Worm (Caenorhabditis elegans) whole organism, L4 larva: ENCODE results near the gene B0454.6.

Source experiments
- F10B5.3 ChIP-seq: sonication (generic microtip); optimal IDR thresholded peaks from 2 replicates; lab custom pipeline; 2016; ENCODE audit warnings: mild to moderate bottlenecking, missing genetic modification characterization, missing compliant biosample characterization
- F26F4.8 ChIP-seq: fragments of 200-800 bp; sonication (Bioruptor generic); conservative IDR thresholded peaks from 2 replicates; pipeline ENCODE4 v1.3.6; 2022; ENCODE audit warnings: missing genetic modification characterization, missing compliant biosample characterization
- F44E2.7 ChIP-seq: fragments of 200-800 bp; sonication (Bioruptor generic); IDR thresholded peaks from 2 replicates; pipeline ENCODE4 v2.1.2; 2022; ENCODE audit warnings: missing genetic modification characterization, missing compliant biosample characterization
- Y105C5A.15 ChIP-seq: fragments of 200-800 bp; sonication (Bioruptor generic); IDR thresholded peaks from 2 replicates; pipeline ENCODE4 v1.3.6; 2022; ENCODE audit warnings: missing genetic modification characterization, missing compliant biosample characterization
- Y5F2A.4 ChIP-seq: fragments of 200-800 bp; sonication (Bioruptor generic); optimal IDR thresholded peaks from 2 replicates; lab custom pipeline; 2018; ENCODE audit warnings: mild to moderate bottlenecking, missing genetic modification characterization, missing compliant biosample characterization
- Y75B8A.6 ChIP-seq: fragments of 200-800 bp; sonication (Bioruptor generic); IDR thresholded peaks from 2 replicates; pipeline ENCODE4 v1.3.6; 2022; ENCODE audit warnings: missing genetic modification reagents, missing genetic modification characterization, missing compliant biosample characterization
- aha-1 ChIP-seq: fragments of 150-350 bp; peaks from one replicate; lab custom pipeline; 2014; ENCODE audit warnings: missing biosample characterization, missing genetic modification characterization
- arid-1 ChIP-seq: fragments of 200-800 bp; sonication (Bioruptor generic); conservative IDR thresholded peaks from 2 replicates; pipeline ENCODE4 v1.3.6; 2022; ENCODE audit warnings: missing genetic modification reagents, missing genetic modification characterization, missing compliant biosample characterization
- ceh-62 ChIP-seq: sonication (generic microtip); optimal IDR thresholded peaks from 2 replicates; lab custom pipeline; 2017; ENCODE audit warnings: missing biosample characterization, missing genetic modification characterization
- ceh-82 ChIP-seq: sonication (generic microtip); optimal IDR thresholded peaks from 2 replicates; lab custom pipeline; 2017; ENCODE audit warnings: missing biosample characterization, missing genetic modification characterization
- cey-2 ChIP-seq: sonication (generic microtip); optimal IDR thresholded peaks from 3 replicates; lab custom pipeline; 2017; ENCODE audit warnings: missing genetic modification characterization, mild to moderate bottlenecking, missing compliant biosample characterization, antibody characterized with exemption, borderline replicate concordance; ENCODE audit not compliant: insufficient read depth
- ctbp-1 ChIP-seq: fragments of 200-800 bp; sonication (Bioruptor generic); IDR thresholded peaks from 2 replicates; pipeline ENCODE4 v1.3.6; 2022; ENCODE audit warnings: missing genetic modification reagents, missing genetic modification characterization, missing compliant biosample characterization
- daf-12 ChIP-seq: fragments of 150-350 bp; optimal IDR thresholded peaks from 2 replicates; lab custom pipeline; 2014; ENCODE audit warnings: missing biosample characterization, missing genetic modification reagents, missing genetic modification characterization
- daf-16 ChIP-seq, 3 experiments: sonication (generic microtip); optimal IDR thresholded peaks; 2 replicates each; lab custom pipeline; 2016 to 2017; ENCODE audit warnings: missing genetic modification characterization in 3 of 3, missing genetic modification reagents in 3 of 3, mild to moderate bottlenecking in 2 of 3, missing compliant biosample characterization in 2 of 3, missing biosample characterization in 1 of 3, moderate library complexity in 1 of 3
- daf-19 ChIP-seq: fragments of 200-800 bp; sonication (Bioruptor generic); conservative IDR thresholded peaks from 2 replicates; pipeline ENCODE4 v1.3.6; 2022; ENCODE audit warnings: missing genetic modification characterization, missing compliant biosample characterization
- dmd-8 ChIP-seq: fragments of 200-800 bp; sonication (Bioruptor generic); IDR thresholded peaks from 2 replicates; pipeline ENCODE4 v1.3.6; 2022; ENCODE audit warnings: missing genetic modification characterization, missing compliant biosample characterization
- dmd-9 ChIP-seq: fragments of 200-800 bp; sonication (Bioruptor generic); IDR thresholded peaks from 2 replicates; pipeline ENCODE4 v1.3.6; 2022; ENCODE audit warnings: missing genetic modification reagents, missing genetic modification characterization, missing compliant biosample characterization
- dpl-1 ChIP-seq: fragments of 150-350 bp; optimal IDR thresholded peaks from 2 replicates; lab custom pipeline; 2014; ENCODE audit warnings: missing biosample characterization, missing genetic modification reagents, missing genetic modification characterization
- duxl-1 ChIP-seq: sonication (generic microtip); optimal IDR thresholded peaks from 2 replicates; lab custom pipeline; 2016; ENCODE audit warnings: mild to moderate bottlenecking, missing genetic modification characterization, moderate library complexity, missing compliant biosample characterization; ENCODE audit not compliant: poor library complexity
- egl-43 ChIP-seq: fragments of 200-800 bp; sonication (Bioruptor generic); IDR thresholded peaks from 2 replicates; pipeline ENCODE4 v1.3.6; 2022; ENCODE audit warnings: missing genetic modification reagents, missing genetic modification characterization, missing compliant biosample characterization
- fkh-10 ChIP-seq: fragments of 150-350 bp; optimal IDR thresholded peaks from 2 replicates; lab custom pipeline; 2014; ENCODE audit warnings: missing biosample characterization, missing genetic modification reagents, missing genetic modification characterization
- hlh-30 ChIP-seq: sonication (generic microtip); optimal IDR thresholded peaks from 2 replicates; lab custom pipeline; 2017; ENCODE audit warnings: antibody characterized with exemption, mild to moderate bottlenecking, missing genetic modification characterization, missing compliant biosample characterization; ENCODE audit not compliant: insufficient read depth
- hmg-1.1 ChIP-seq: fragments of 200-800 bp; sonication (Bioruptor generic); IDR thresholded peaks from 2 replicates; pipeline ENCODE4 v1.3.6; 2022; ENCODE audit warnings: missing genetic modification reagents, missing genetic modification characterization, missing compliant biosample characterization
- jun-1 ChIP-seq: fragments of 150-350 bp; optimal IDR thresholded peaks from 2 replicates; lab custom pipeline; 2014; ENCODE audit warnings: missing biosample characterization, missing genetic modification reagents, missing genetic modification characterization
- lin-13 ChIP-seq: fragments of 150-350 bp; optimal IDR thresholded peaks from 2 replicates; lab custom pipeline; 2014; ENCODE audit warnings: missing biosample characterization, missing genetic modification reagents, missing genetic modification characterization
- lin-29 ChIP-seq: fragments of 200-800 bp; sonication (Bioruptor generic); IDR thresholded peaks from 2 replicates; pipeline ENCODE4 v1.3.6; 2022; ENCODE audit warnings: missing genetic modification reagents, missing genetic modification characterization, missing compliant biosample characterization
- lir-3 ChIP-seq: sonication (generic microtip); optimal IDR thresholded peaks from 2 replicates; lab custom pipeline; 2016; ENCODE audit warnings: mild to moderate bottlenecking, missing genetic modification characterization, missing compliant biosample characterization
- lsy-2 ChIP-seq, 2 experiments: fragments of 150-350 bp in 1 of 2; sonication (generic microtip) in 1 of 2; optimal IDR thresholded peaks; 2 replicates each; lab custom pipeline; 2014 to 2017; ENCODE audit warnings: missing biosample characterization in 2 of 2, missing genetic modification characterization in 2 of 2
- madf-5 ChIP-seq, 2 experiments: fragments of 200-800 bp; sonication (Bioruptor generic); IDR thresholded peaks; 2 replicates each; pipeline ENCODE4 v1.3.6; 2022; ENCODE audit warnings: missing compliant biosample characterization in 2 of 2, missing genetic modification characterization in 2 of 2
- madf-9 ChIP-seq: fragments of 200-800 bp; sonication (Bioruptor generic); conservative IDR thresholded peaks from 2 replicates; pipeline ENCODE4 v1.3.6; 2022; ENCODE audit warnings: missing genetic modification reagents, missing genetic modification characterization, missing compliant biosample characterization
- mdt-29 ChIP-seq: fragments of 200-800 bp; sonication (Bioruptor generic); IDR thresholded peaks from 2 replicates; pipeline ENCODE4 v1.3.6; 2022; ENCODE audit warnings: missing genetic modification reagents, missing genetic modification characterization, missing compliant biosample characterization
- mep-1 ChIP-seq: fragments of 150-350 bp; sonication (generic microtip); optimal IDR thresholded peaks from 3 replicates; lab custom pipeline; 2014; ENCODE audit warnings: missing biosample characterization, missing genetic modification characterization
- mes-2 ChIP-seq: sonication (generic microtip); optimal IDR thresholded peaks from 2 replicates; lab custom pipeline; 2016; ENCODE audit warnings: missing genotype, mild to moderate bottlenecking, missing genetic modification characterization, missing compliant biosample characterization; ENCODE audit not compliant: poor library complexity, severe bottlenecking
- mxl-2 ChIP-seq: fragments of 200-800 bp; sonication (Bioruptor generic); conservative IDR thresholded peaks from 2 replicates; pipeline ENCODE4 v1.3.6; 2022; ENCODE audit warnings: missing genetic modification reagents, missing genetic modification characterization, missing compliant biosample characterization
- nhr-42 ChIP-seq: fragments of 200-800 bp; sonication (Bioruptor generic); IDR thresholded peaks from 2 replicates; pipeline ENCODE4 v1.3.6; 2022; ENCODE audit warnings: missing genetic modification characterization, missing compliant biosample characterization
- pha-4 ChIP-seq, 2 experiments: fragments of 150-350 bp in 1 of 2; fragments of 200-800 bp in 1 of 2; sonication (Bioruptor generic) in 1 of 2; IDR thresholded peaks in 1 of 2; optimal IDR thresholded peaks in 1 of 2; 2 replicates each; pipeline versions ENCODE4 v1.3.6 to Lab custom; 2014 to 2022; ENCODE audit warnings: missing genetic modification characterization in 2 of 2, missing genetic modification reagents in 2 of 2, missing biosample characterization in 1 of 2, missing compliant biosample characterization in 1 of 2
- pqm-1 ChIP-seq: sonication (generic microtip); optimal IDR thresholded peaks from 2 replicates; lab custom pipeline; 2017; ENCODE audit warnings: missing biosample characterization, missing genetic modification characterization
- saeg-2 ChIP-seq: fragments of 200-800 bp; sonication (Bioruptor generic); IDR thresholded peaks from 2 replicates; pipeline ENCODE4 v1.3.6; 2022; ENCODE audit warnings: missing genetic modification reagents, missing genetic modification characterization, missing compliant biosample characterization
- sdz-12 ChIP-seq: fragments of 200-800 bp; sonication (Bioruptor generic); optimal IDR thresholded peaks from 2 replicates; lab custom pipeline; 2018; ENCODE audit warnings: mild to moderate bottlenecking, missing genetic modification characterization, missing compliant biosample characterization
- skn-1 ChIP-seq: fragments of 150-350 bp; optimal IDR thresholded peaks from 2 replicates; lab custom pipeline; 2014; ENCODE audit warnings: missing biosample characterization, missing genetic modification characterization
- snpc-1.2 ChIP-seq: fragments of 200-800 bp; sonication (Bioruptor generic); IDR thresholded peaks from 2 replicates; pipeline ENCODE4 v1.3.6; 2022; ENCODE audit warnings: missing genetic modification reagents, missing genetic modification characterization, missing compliant biosample characterization
- snpc-4 ChIP-seq: fragments of 150-350 bp; optimal IDR thresholded peaks from 2 replicates; lab custom pipeline; 2014; ENCODE audit warnings: missing biosample characterization, missing genetic modification characterization
- spr-1 ChIP-seq: sonication (generic microtip); optimal IDR thresholded peaks from 2 replicates; lab custom pipeline; 2016; ENCODE audit warnings: mild to moderate bottlenecking, missing genetic modification characterization, missing compliant biosample characterization
- tag-97 ChIP-seq: fragments of 200-800 bp; sonication (Bioruptor generic); IDR thresholded peaks from 2 replicates; pipeline ENCODE4 v1.3.6; 2022; ENCODE audit warnings: missing genetic modification characterization, missing compliant biosample characterization
- tra-1 ChIP-seq: fragments of 200-800 bp; sonication (Bioruptor generic); IDR thresholded peaks from 2 replicates; pipeline ENCODE4 v1.3.6; 2022; ENCODE audit warnings: missing genetic modification reagents, missing genetic modification characterization, missing compliant biosample characterization
- unc-39 ChIP-seq: sonication (generic microtip); optimal IDR thresholded peaks from 2 replicates; lab custom pipeline; 2017; ENCODE audit warnings: missing biosample characterization, missing genetic modification characterization
- unc-62 ChIP-seq, 3 experiments: fragments of 150-350 bp in 1 of 3; sonication (generic microtip); optimal IDR thresholded peaks in 2 of 3; peaks in 1 of 3; 1 replicate in 1 of 3; 2 replicates in 2 of 3; lab custom pipeline; 2014 to 2017; ENCODE audit warnings: missing biosample characterization in 3 of 3, missing genetic modification characterization in 3 of 3, missing genetic modification reagents in 3 of 3, missing genotype in 1 of 3
- ztf-11 ChIP-seq: fragments of 150-350 bp; optimal IDR thresholded peaks from 2 replicates; lab custom pipeline; 2014; ENCODE audit warnings: missing biosample characterization, missing genetic modification characterization
- ztf-7 ChIP-seq: fragments of 150-350 bp; optimal IDR thresholded peaks from 2 replicates; lab custom pipeline; 2014; ENCODE audit warnings: missing biosample characterization, missing genetic modification characterization

Gene B0454.6

ce11 chrII:3076915-3077314, 44.3 kb downstream of the B0454.6 start, which contains the start of gene Y25C1A.8 (continued):
- TF ChIP-seq saeg-2 (GFP tag; lab: Robert Waterston, UW) = 0 out of 2 replicates have a peak, but pooled peaks have one; percentile 50
- peak; percentile 48 for TF ChIP-seq snpc-4 (tag; lab: Kevin White, UChicago)
- TF ChIP-seq Y5F2A.4 (GFP tag; lab: Kevin White, UChicago) = peak; percentile 71
- peak; percentile 45; the same call in 1 of the 2 replicates for TF ChIP-seq mdt-29 (GFP tag; lab: Robert Waterston, UW)
- TF ChIP-seq sdz-12 (GFP tag; lab: Kevin White, UChicago) = no peak
- no peak for TF ChIP-seq Y105C5A.15 (GFP tag; lab: Robert Waterston, UW)
- TF ChIP-seq mep-1 (tag; lab: Kevin White, UChicago) = peak; percentile 95
- peak; percentile 82 for TF ChIP-seq egl-43 (GFP tag; lab: Robert Waterston, UW)
- TF ChIP-seq lin-13 = peak; percentile 87
- peak; percentile 80 for TF ChIP-seq lin-29
- no peak for TF ChIP-seq cey-2
- TF ChIP-seq pha-4 (GFP tag; IDR thresholded peaks at IDR 0.05; lab: Robert Waterston, UW) = peak; percentile 91
- no peak for TF ChIP-seq pha-4 (tag; optimal IDR thresholded peaks at IDR 0.05; lab: Kevin White, UChicago)
- TF ChIP-seq lir-3 (tag; lab: Kevin White, UChicago) = no peak
- TF ChIP-seq daf-12 (tag; lab: Kevin White, UChicago) = no peak
- TF ChIP-seq mxl-2 (GFP tag; lab: Robert Waterston, UW) = 0 out of 2 replicates have a peak, but pooled peaks have one; percentile 49
- TF ChIP-seq tra-1 (GFP tag; lab: Robert Waterston, UW) = peak; percentile 55; the same call in 1 of the 2 replicates
- TF ChIP-seq daf-16 (GFP tag; optimal IDR thresholded peaks at IDR 0.05; lab: Kevin White, UChicago) = peak in 1 of 2 experiments; percentile 54
- peak; percentile 49 for TF ChIP-seq daf-16 (tag; optimal IDR thresholded peaks at IDR 0.05; lab: Kevin White, UChicago)
- no peak for TF ChIP-seq skn-1
- peak; percentile 78 for TF ChIP-seq jun-1 (tag; lab: Kevin White, UChicago)
- no peak for TF ChIP-seq ztf-11 (tag; lab: Kevin White, UChicago)
- TF ChIP-seq ctbp-1 = peak; percentile 85
- no peak for TF ChIP-seq unc-39 (tag; lab: Kevin White, UChicago)
- peak; percentile 83 for TF ChIP-seq ztf-7 (tag; lab: Kevin White, UChicago)
- peak; percentile 95 for TF ChIP-seq hmg-1.1
- no peak for TF ChIP-seq ceh-62 (tag; lab: Kevin White, UChicago)
- peak; percentile 83 for TF ChIP-seq arid-1
- TF ChIP-seq F44E2.7 (GFP tag; lab: Robert Waterston, UW) = peak; percentile 70; the same call in 1 of the 2 replicates
- no peak for TF ChIP-seq F26F4.8 (GFP tag; lab: Robert Waterston, UW)
- TF ChIP-seq dpl-1 = peak; percentile 84
- no peak for TF ChIP-seq Y75B8A.6 (GFP tag; lab: Robert Waterston, UW)
- peak; percentile 96 for TF ChIP-seq mes-2 (tag; lab: Kevin White, UChicago)
- peak in 1 of 2 experiments; percentile 92 for TF ChIP-seq unc-62 (GFP tag; optimal IDR thresholded peaks at IDR 0.05 in 1 of 2; lab: Kevin White, UChicago)
- no peak for TF ChIP-seq unc-62 (tag; optimal IDR thresholded peaks at IDR 0.05; lab: Kevin White, UChicago)
- TF ChIP-seq fkh-10 (GFP tag; lab: Kevin White, UChicago) = peak; percentile 53
- peak; percentile 99 to 100 for TF ChIP-seq lsy-2 (tag; optimal IDR thresholded peaks at IDR 0.05; lab: Kevin White, UChicago)
- TF ChIP-seq F10B5.3 (tag; lab: Kevin White, UChicago) = peak; percentile 87
- peak; percentile 92 for TF ChIP-seq hlh-30 (tag; lab: Kevin White, UChicago)
- peak; percentile 92 for TF ChIP-seq spr-1 (tag; lab: Kevin White, UChicago)
- TF ChIP-seq snpc-1.2 (GFP tag; lab: Robert Waterston, UW) = peak; percentile 66
- TF ChIP-seq madf-9 (GFP tag; lab: Robert Waterston, UW) = peak; percentile 81
- no peak for TF ChIP-seq tag-97 (GFP tag; lab: Robert Waterston, UW)
- peak; percentile 71 for TF ChIP-seq dmd-9 (GFP tag; lab: Robert Waterston, UW)
- TF ChIP-seq dmd-8 (GFP tag; lab: Robert Waterston, UW) = no peak
- no peak for TF ChIP-seq madf-5 (GFP tag; IDR thresholded peaks at IDR 0.05; lab: Robert Waterston, UW)
- peak; percentile 99 for TF ChIP-seq aha-1
- TF ChIP-seq nhr-42 (GFP tag; lab: Robert Waterston, UW) = peak; percentile 75
- peak; percentile 95 for TF ChIP-seq duxl-1
- no peak for TF ChIP-seq ceh-82 (tag; lab: Kevin White, UChicago)
- no peak for TF ChIP-seq daf-19 (GFP tag; lab: Robert Waterston, UW)
- peak; percentile 6 for TF ChIP-seq pqm-1 (tag; lab: Kevin White, UChicago)
